Fruit fly (Drosophila melanogaster) whole organism, adult: ENCODE data around the gene CG34132.
A peak's percentile ranks its signal among the peaks of the same experiment; 100 is the strongest.

Source experiments
- CG11617 ChIP-seq: fragments of 200-800 bp; sonication (Bioruptor generic); optimal IDR thresholded peaks from 2 replicates; lab custom pipeline; 2017; ENCODE audit warnings: mild to moderate bottlenecking, missing biosample characterization, missing genetic modification reagents, missing genetic modification characterization
- CG12768 ChIP-seq: fragments of 200-800 bp; sonication (Bioruptor generic); optimal IDR thresholded peaks from 2 replicates; lab custom pipeline; 2017; ENCODE audit warnings: missing biosample characterization, missing genetic modification characterization, mild to moderate bottlenecking, moderate library complexity, missing genetic modification reagents
- CG14711 ChIP-seq: fragments of 200-800 bp; sonication (Bioruptor generic); optimal IDR thresholded peaks from 2 replicates; lab custom pipeline; 2018; ENCODE audit warnings: missing biosample characterization, mild to moderate bottlenecking, missing genetic modification characterization, moderate library complexity
- CG1620 ChIP-seq: fragments of 200-800 bp; sonication (Bioruptor generic); optimal IDR thresholded peaks from 2 replicates; lab custom pipeline; 2016; ENCODE audit warnings: missing biosample characterization, missing genetic modification characterization
- CG33017 ChIP-seq: fragments of 200-800 bp; sonication (Bioruptor generic); optimal IDR thresholded peaks from 2 replicates; lab custom pipeline; 2018; ENCODE audit warnings: missing biosample characterization, mild to moderate bottlenecking, missing genetic modification characterization, moderate library complexity
- CG5204 ChIP-seq: fragments of 200-800 bp; sonication (Bioruptor generic); optimal IDR thresholded peaks from 2 replicates; lab custom pipeline; 2016; ENCODE audit warnings: missing biosample characterization, missing genetic modification characterization
- CG7045 ChIP-seq: fragments of 200-800 bp; sonication (Bioruptor generic); optimal IDR thresholded peaks from 2 replicates; lab custom pipeline; 2017; ENCODE audit warnings: missing biosample characterization, mild to moderate bottlenecking, missing genetic modification characterization
- CG7101 ChIP-seq: fragments of 200-800 bp; sonication (Bioruptor generic); optimal IDR thresholded peaks from 2 replicates; lab custom pipeline; 2018; ENCODE audit warnings: missing biosample characterization, mild to moderate bottlenecking, missing genetic modification characterization, moderate library complexity
- Clk ChIP-seq: fragments of 200-800 bp; sonication (Bioruptor generic); optimal IDR thresholded peaks from 2 replicates; lab custom pipeline; 2017; ENCODE audit warnings: missing biosample characterization, missing genetic modification characterization
- Crg-1 ChIP-seq: fragments of 200-800 bp; sonication (Bioruptor generic); optimal IDR thresholded peaks from 2 replicates; lab custom pipeline; 2016; ENCODE audit warnings: missing biosample characterization, missing genetic modification characterization
- Hr96 ChIP-seq: fragments of 200-800 bp; sonication (Bioruptor generic); optimal IDR thresholded peaks from 2 replicates; lab custom pipeline; 2016; ENCODE audit warnings: missing biosample characterization, missing genetic modification characterization
- Mnt ChIP-seq: fragments of 200-800 bp; sonication (Bioruptor generic); optimal IDR thresholded peaks from 2 replicates; lab custom pipeline; 2016; ENCODE audit warnings: missing biosample characterization, mild to moderate bottlenecking, missing genetic modification characterization
- bab1 ChIP-seq: fragments of 200-800 bp; sonication (Bioruptor generic); optimal IDR thresholded peaks from 3 replicates; lab custom pipeline; 2019; ENCODE audit warnings: missing biosample characterization, mild to moderate bottlenecking, missing genetic modification characterization, moderate library complexity
- cic ChIP-seq: fragments of 200-800 bp; sonication (Bioruptor generic); optimal IDR thresholded peaks from 2 replicates; lab custom pipeline; 2017; ENCODE audit warnings: missing biosample characterization, mild to moderate bottlenecking, missing genetic modification characterization, moderate library complexity
- cnc ChIP-seq, 2 experiments: fragments of >200 bp; optimal IDR thresholded peaks; 2 replicates each; lab custom pipeline; 2017
- kay ChIP-seq: fragments of 200-800 bp; sonication (Bioruptor generic); peaks from one replicate; lab custom pipeline; 2016; ENCODE audit warnings: missing biosample characterization, missing genetic modification characterization, borderline replicate concordance
- ovo ChIP-seq: fragments of 200-800 bp; sonication (Bioruptor generic); optimal IDR thresholded peaks from 2 replicates; lab custom pipeline; 2016; ENCODE audit warnings: missing biosample characterization, missing genetic modification characterization
- pad ChIP-seq: fragments of 200-800 bp; sonication (Bioruptor generic); optimal IDR thresholded peaks from 3 replicates; lab custom pipeline; 2017; ENCODE audit warnings: missing biosample characterization, missing genetic modification characterization, mild to moderate bottlenecking, moderate library complexity, missing genetic modification reagents
- tj ChIP-seq: fragments of 200-800 bp; sonication (Bioruptor generic); optimal IDR thresholded peaks from 3 replicates; lab custom pipeline; 2017; ENCODE audit warnings: missing biosample characterization, mild to moderate bottlenecking, missing genetic modification characterization, moderate library complexity
- toe ChIP-seq: fragments of 200-800 bp; sonication (Bioruptor generic); optimal IDR thresholded peaks from 2 replicates; lab custom pipeline; 2016; ENCODE audit warnings: missing biosample characterization, missing genetic modification characterization

CG34132 gene

DNA sequence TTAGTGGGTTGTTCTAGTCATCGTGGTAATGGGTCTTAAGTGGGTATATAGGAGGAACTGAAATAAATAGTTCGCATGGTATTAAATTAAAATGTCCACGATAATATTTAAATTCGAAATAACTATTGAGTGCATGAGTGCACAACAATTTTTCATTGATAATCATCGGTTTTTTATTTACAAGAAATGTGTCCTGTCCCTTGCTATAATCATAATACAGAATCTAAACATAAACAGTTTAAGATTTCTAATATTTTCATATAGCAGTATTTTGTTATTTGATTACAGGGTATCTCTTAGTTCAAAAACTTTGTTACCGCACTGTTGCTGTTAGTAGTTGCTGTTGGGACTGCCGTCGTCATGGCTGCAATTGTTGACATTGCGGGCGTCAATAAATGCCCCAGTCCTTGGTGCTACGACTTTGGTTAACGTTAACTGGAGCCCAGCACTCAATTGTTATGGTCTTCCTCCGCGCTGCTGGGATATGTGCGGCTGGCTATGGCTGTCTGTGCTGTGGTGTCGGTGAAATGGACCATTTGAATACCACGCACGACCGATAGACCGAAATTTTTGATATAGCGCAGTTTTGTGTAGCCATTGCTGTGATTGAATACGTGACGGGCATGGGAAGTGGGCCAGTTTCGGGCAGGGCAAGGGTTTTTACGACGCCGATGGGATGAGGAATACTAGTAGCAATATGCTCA, 13.3 kb upstream of the CG34132 start:
- TF ChIP-seq CG5204 (GFP tag; lab: Kevin White, UChicago) (peak; percentile 5), Hr96 (GFP tag; lab: Kevin White, UChicago) (no peak), CG33017 (no peak)

- TF ChIP-seq CG14711 (tag; lab: Kevin White, UChicago) (no peak), CG12768 (no peak), CG1620 (GFP tag; lab: Kevin White, UChicago) (no peak), pad (no peak), CG7101 (tag; lab: Kevin White, UChicago) (no peak), Mnt (GFP tag; lab: Kevin White, UChicago) (no peak), Crg-1 (GFP tag; lab: Kevin White, UChicago) (no peak), kay (GFP tag; lab: Kevin White, UChicago) (no peak), cic (GFP tag; lab: Kevin White, UChicago) (no peak), Hr96 (GFP tag; lab: Kevin White, UChicago) (no peak), CG11617 (GFP tag; lab: Kevin White, UChicago) (no peak), cnc (optimal IDR thresholded peaks at IDR 0.05; lab: Kevin White, UChicago) (no peak), tj (no peak), toe (no peak), CG7045 (no peak), Clk (no peak), CG33017 (no peak), bab1 (GFP tag; lab: Kevin White, UChicago) (no peak), CG5204 (GFP tag; lab: Kevin White, UChicago) (no peak), ovo (GFP tag; lab: Kevin White, UChicago) (no peak)
Measured at dm6 chr2L:7872680-7873079, 12.6 kb upstream of the CG34132 start.

- TF ChIP-seq CG33017 (no peak), toe (no peak), tj (no peak), pad (no peak), bab1 (GFP tag; lab: Kevin White, UChicago) (no peak), CG1620 (GFP tag; lab: Kevin White, UChicago) (no peak), CG14711 (tag; lab: Kevin White, UChicago) (no peak), kay (GFP tag; lab: Kevin White, UChicago) (no peak), Mnt (GFP tag; lab: Kevin White, UChicago) (no peak), CG7045 (no peak), CG12768 (no peak), cnc (optimal IDR thresholded peaks at IDR 0.05; lab: Kevin White, UChicago) (no peak), Hr96 (GFP tag; lab: Kevin White, UChicago) (no peak), Crg-1 (GFP tag; lab: Kevin White, UChicago) (no peak)
Measured at dm6 chr2L:7875676-7876075, 9.6 kb upstream of the CG34132 start.

- no peak for TF ChIP-seq tj
- TF ChIP-seq Mnt (GFP tag; lab: Kevin White, UChicago): no peak
- TF ChIP-seq CG7045: no peak
- no peak for TF ChIP-seq Crg-1 (GFP tag; lab: Kevin White, UChicago)
- no peak for TF ChIP-seq CG1620 (GFP tag; lab: Kevin White, UChicago)
- no peak for TF ChIP-seq CG33017
- TF ChIP-seq Hr96 (GFP tag; lab: Kevin White, UChicago): no peak
- TF ChIP-seq CG5204 (GFP tag; lab: Kevin White, UChicago): no peak
Measured at dm6 chr2L:7876520-7877232, 8.6 kb upstream of the CG34132 start.

dm6 chr2L:7878372-7878771, 6.9 kb upstream of the CG34132 start:
- no peak for TF ChIP-seq ovo (GFP tag; lab: Kevin White, UChicago)
- TF ChIP-seq CG1620 (GFP tag; lab: Kevin White, UChicago): no peak
- no peak for TF ChIP-seq kay (GFP tag; lab: Kevin White, UChicago)
- TF ChIP-seq CG5204 (GFP tag; lab: Kevin White, UChicago): no peak
- no peak for TF ChIP-seq CG12768

DNA sequence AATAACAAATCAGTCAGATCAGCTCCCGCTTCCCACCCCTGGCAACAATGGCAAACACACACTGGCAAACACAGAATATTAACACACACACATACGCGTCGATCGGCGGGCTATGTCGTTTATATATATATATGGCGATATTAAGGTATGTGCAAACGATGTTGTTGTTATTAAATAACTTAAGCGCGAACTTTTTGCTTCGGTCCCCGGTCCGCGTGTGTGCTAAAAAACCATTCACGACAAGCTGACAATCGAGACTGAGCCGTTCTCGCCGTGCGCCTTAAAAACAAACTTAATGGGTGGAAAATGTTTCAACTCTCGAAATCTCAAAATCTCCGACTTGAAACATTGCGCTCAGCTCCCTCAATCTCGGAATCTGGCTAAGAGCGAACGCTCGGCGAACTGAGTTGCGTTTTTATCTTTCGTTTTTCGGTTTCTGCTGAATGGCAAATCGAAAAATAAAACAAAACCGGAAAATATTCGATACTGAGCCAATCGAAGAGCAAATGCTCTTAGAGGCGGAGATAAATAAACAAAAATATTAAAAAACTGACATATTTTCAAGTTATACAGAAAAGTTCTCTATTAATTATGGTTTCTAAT, 5.9 kb upstream of the CG34132 start, which contains the start of gene spz3:
Gene spz3, minus strand, starts transcription at position 261 of the 603 bp plus-strand sequence.
- peak; percentile 47 for TF ChIP-seq kay (GFP tag; lab: Kevin White, UChicago)
- no peak for TF ChIP-seq CG11617 (GFP tag; lab: Kevin White, UChicago)
- no peak for TF ChIP-seq CG5204 (GFP tag; lab: Kevin White, UChicago)

DNA sequence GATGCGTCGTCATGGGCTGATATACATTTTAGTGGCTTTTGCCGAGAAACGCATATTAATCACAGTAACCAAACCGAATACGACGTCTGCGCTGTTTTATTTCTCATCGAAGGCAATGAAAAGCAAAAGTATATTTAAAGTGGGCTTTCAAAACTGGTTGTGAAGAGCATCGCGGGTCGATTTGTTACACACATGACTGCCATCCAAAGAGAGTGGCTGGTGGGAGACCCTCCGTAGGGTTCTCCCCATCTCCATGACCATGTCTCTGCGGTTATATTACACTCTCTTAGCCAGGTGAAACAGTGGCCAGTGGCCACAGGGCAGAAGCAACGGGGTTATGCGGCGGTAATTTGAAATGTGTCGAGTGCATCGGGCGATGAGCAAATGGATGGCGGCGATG, 4.8 kb upstream of the CG34132 start:
- no peak for TF ChIP-seq ovo (GFP tag; lab: Kevin White, UChicago)
- TF ChIP-seq CG11617 (GFP tag; lab: Kevin White, UChicago): no peak
- no peak for TF ChIP-seq CG33017
- TF ChIP-seq CG1620 (GFP tag; lab: Kevin White, UChicago): no peak
- no peak for TF ChIP-seq pad
